Worm (Caenorhabditis elegans): ENCODE results near the gene C29E4.14.

DNA sequence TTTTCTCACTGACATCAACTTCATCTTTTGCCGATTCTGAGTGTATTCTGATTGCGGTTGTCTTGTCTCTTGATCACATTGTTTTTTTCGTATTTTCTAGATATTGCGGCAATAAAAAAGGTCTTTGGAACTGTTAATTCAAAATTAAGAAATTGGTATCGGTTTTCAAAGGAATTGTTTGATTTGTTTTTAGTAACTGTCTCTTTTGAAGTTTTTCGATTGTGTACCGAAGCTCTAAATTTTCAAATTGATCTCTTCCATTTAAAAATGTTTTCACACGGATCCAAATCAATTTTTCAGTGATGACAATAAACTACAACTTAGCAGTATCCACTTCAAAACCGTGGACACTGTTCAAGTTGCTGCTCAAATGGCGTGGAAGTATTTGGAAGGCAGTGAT is 19.2 kb upstream of the C29E4.14 start, which contains the start of gene best-24:
- TF ChIP-seq W03F9.2 (tag; optimal IDR thresholded peaks at IDR 0.05) (no peak), him-1 (tag; optimal IDR thresholded peaks at IDR 0.05) (no peak), dao-5 (tag; optimal IDR thresholded peaks at IDR 0.05) (no peak)
